Worm (Caenorhabditis elegans) whole organism, late embryonic: ENCODE results near the gene bre-1.

Source experiments
- ahr-1 ChIP-seq: sonication (generic microtip); optimal IDR thresholded peaks from 2 replicates; lab custom pipeline; 2016; ENCODE audit warnings: missing genetic modification characterization, missing compliant biosample characterization
- ceh-19 ChIP-seq: fragments of 200-800 bp; sonication (Bioruptor generic); optimal IDR thresholded peaks from 2 replicates; lab custom pipeline; 2018; ENCODE audit warnings: mild to moderate bottlenecking, missing genetic modification characterization, missing compliant biosample characterization
- dmd-4 ChIP-seq: sonication (generic microtip); optimal IDR thresholded peaks from 2 replicates; lab custom pipeline; 2016; ENCODE audit warnings: borderline replicate concordance, missing genetic modification characterization, missing compliant biosample characterization
- ets-4 ChIP-seq: sonication (generic microtip); optimal IDR thresholded peaks from 2 replicates; lab custom pipeline; 2016; ENCODE audit warnings: missing genetic modification characterization, missing compliant biosample characterization
- fax-1 ChIP-seq: sonication (generic microtip); optimal IDR thresholded peaks from 2 replicates; lab custom pipeline; 2016; ENCODE audit warnings: missing genotype, missing genetic modification characterization, missing compliant biosample characterization
- hlh-13 ChIP-seq: fragments of 200-800 bp; sonication (Bioruptor generic); optimal IDR thresholded peaks from 2 replicates; lab custom pipeline; 2018; ENCODE audit warnings: mild to moderate bottlenecking, missing genetic modification characterization, missing compliant biosample characterization
- nhr-11 ChIP-seq: fragments of 150-350 bp; optimal IDR thresholded peaks from 2 replicates; lab custom pipeline; 2014; ENCODE audit warnings: missing biosample characterization, missing genetic modification characterization
- rnt-1 ChIP-seq: sonication (generic microtip); optimal IDR thresholded peaks from 2 replicates; lab custom pipeline; 2016; ENCODE audit warnings: missing genetic modification characterization, missing compliant biosample characterization
- tbx-2 ChIP-seq: sonication (generic microtip); optimal IDR thresholded peaks from 2 replicates; lab custom pipeline; 2016; ENCODE audit warnings: missing genetic modification characterization, missing compliant biosample characterization
- zip-5 ChIP-seq: sonication (generic microtip); optimal IDR thresholded peaks from 2 replicates; lab custom pipeline; 2016; ENCODE audit warnings: missing genetic modification characterization, missing compliant biosample characterization

ce11 chrIV:8984566-8984965 lies 2.5 kb upstream of the bre-1 start, which contains the start of gene nstp-1:
- TF ChIP-seq zip-5 (tag; lab: Kevin White, UChicago): no peak
- no peak for TF ChIP-seq ahr-1
- TF ChIP-seq dmd-4 (tag; lab: Kevin White, UChicago): no peak
- no peak for TF ChIP-seq ets-4 (tag; lab: Kevin White, UChicago)
- TF ChIP-seq rnt-1 (tag; lab: Kevin White, UChicago): no peak
- no peak for TF ChIP-seq ceh-19
- no peak for TF ChIP-seq fax-1
- TF ChIP-seq nhr-11 (tag; lab: Kevin White, UChicago): no peak
- TF ChIP-seq hlh-13: no peak
- TF ChIP-seq tbx-2 (tag; lab: Kevin White, UChicago): no peak
